Worm (Caenorhabditis elegans): ENCODE results near the gene abu-4.

abu-4 gene

ce11 chrV:2266958-2267357, 7.7 kb upstream of the abu-4 start, which contains the start of gene nhr-275:
Gene nhr-275, minus strand, starts transcription at chrV:2267058.
- no peak for TF ChIP-seq fos-1 (tag; optimal IDR thresholded peaks at IDR 0.05)
- no peak for TF ChIP-seq Y55F3AM.14 (GFP tag; optimal IDR thresholded peaks at IDR 0.05)
- TF ChIP-seq ztf-4 (tag; optimal IDR thresholded peaks at IDR 0.05): no peak
- no peak for TF ChIP-seq snpc-4 (tag; optimal IDR thresholded peaks at IDR 0.05)
- no peak for TF ChIP-seq lsy-2 (tag; optimal IDR thresholded peaks at IDR 0.05)
- TF ChIP-seq unc-55 (GFP tag; optimal IDR thresholded peaks at IDR 0.05): no peak
- TF ChIP-seq mdl-1 (tag; optimal IDR thresholded peaks at IDR 0.05): no peak
- no peak for TF ChIP-seq R02D3.7 (tag; optimal IDR thresholded peaks at IDR 0.05)

- no peak for TF ChIP-seq nhr-237 (tag; optimal IDR thresholded peaks at IDR 0.05)
- no peak for TF ChIP-seq nhr-25 (tag; optimal IDR thresholded peaks at IDR 0.05)
- TF ChIP-seq sma-9 (GFP tag; optimal IDR thresholded peaks at IDR 0.05): no peak
- no peak for TF ChIP-seq sma-9 (tag; optimal IDR thresholded peaks at IDR 0.05)
These were observed 2.9 kb upstream of the abu-4 start, which contains the start of gene Y5H2A.1 for ce11 chrV:2271750-2272149. Gene Y5H2A.1, minus strand, starts transcription at chrV:2271850.

- TF ChIP-seq nhr-10 (tag; optimal IDR thresholded peaks at IDR 0.05) (no peak), nhr-129 (tag; optimal IDR thresholded peaks at IDR 0.05) (no peak), ama-1 (optimal IDR thresholded peaks at IDR 0.05) (no peak), sma-9 (GFP tag; optimal IDR thresholded peaks at IDR 0.05) (no peak), sma-9 (tag; optimal IDR thresholded peaks at IDR 0.05) (no peak), lin-39 (tag; optimal IDR thresholded peaks at IDR 0.05) (no peak), ztf-11 (tag; optimal IDR thresholded peaks at IDR 0.05) (no peak), sma-3 (GFP tag; optimal IDR thresholded peaks at IDR 0.05) (no peak), ceh-82 (tag; optimal IDR thresholded peaks at IDR 0.05) (no peak), nhr-237 (tag; optimal IDR thresholded peaks at IDR 0.05) (no peak), peb-1 (tag; optimal IDR thresholded peaks at IDR 0.05) (no peak), F13H6.1 (tag; optimal IDR thresholded peaks at IDR 0.05) (no peak), zag-1 (tag; optimal IDR thresholded peaks at IDR 0.05) (no peak)
These were observed 2.6 kb downstream of the abu-4 start for ce11 chrV:2277260-2277659.

ce11 chrV:2278052-2278451, 3.4 kb downstream of the abu-4 start, which contains the start of gene nhr-59:
Gene nhr-59, minus strand, starts transcription at chrV:2278265.
- TF ChIP-seq sem-4 (tag; optimal IDR thresholded peaks at IDR 0.05) (no peak), ceh-16 (tag; optimal IDR thresholded peaks at IDR 0.05) (no peak), ztf-4 (tag; optimal IDR thresholded peaks at IDR 0.05) (no peak), zag-1 (tag; optimal IDR thresholded peaks at IDR 0.05) (no peak), nhr-129 (tag; optimal IDR thresholded peaks at IDR 0.05) (peak; percentile 13), ama-1 (optimal IDR thresholded peaks at IDR 0.05) (no peak), fos-1 (tag; optimal IDR thresholded peaks at IDR 0.05) (no peak)

ce11 chrV:2278543-2278942, 3.9 kb downstream of the abu-4 start, which contains the start of gene fbxa-137:
Gene fbxa-137, plus strand, starts transcription at chrV:2278816.
- no peak for TF ChIP-seq ZK546.5 (tag; optimal IDR thresholded peaks at IDR 0.05)
- no peak for TF ChIP-seq ztf-1 (GFP tag; conservative IDR thresholded peaks at IDR 0.05)
- peak; percentile 21 for TF ChIP-seq C34F6.9 (tag; optimal IDR thresholded peaks at IDR 0.05)
- TF ChIP-seq unc-55 (GFP tag; optimal IDR thresholded peaks at IDR 0.05): peak; percentile 62

- peak; percentile 60 for TF ChIP-seq C34F6.9 (tag; optimal IDR thresholded peaks at IDR 0.05)
- no peak for TF ChIP-seq nhr-6 (tag; optimal IDR thresholded peaks at IDR 0.05)
- TF ChIP-seq peb-1 (tag; optimal IDR thresholded peaks at IDR 0.05): no peak
- peak; percentile 15 for TF ChIP-seq nhr-25 (tag; optimal IDR thresholded peaks at IDR 0.05)
- TF ChIP-seq mab-5 (tag; optimal IDR thresholded peaks at IDR 0.05): no peak
- TF ChIP-seq Y55F3AM.14 (GFP tag; optimal IDR thresholded peaks at IDR 0.05): no peak
- TF ChIP-seq ceh-82 (tag; optimal IDR thresholded peaks at IDR 0.05): no peak
- no peak for TF ChIP-seq egl-27 (tag; optimal IDR thresholded peaks at IDR 0.05)
- no peak for TF ChIP-seq lin-11 (tag; optimal IDR thresholded peaks at IDR 0.05)
- no peak for TF ChIP-seq nhr-12 (tag; optimal IDR thresholded peaks at IDR 0.05)
- TF ChIP-seq ztf-4 (tag; optimal IDR thresholded peaks at IDR 0.05): no peak
- peak; percentile 13 for TF ChIP-seq gmeb-1 (tag; optimal IDR thresholded peaks at IDR 0.05)
- TF ChIP-seq sma-9 (GFP tag; optimal IDR thresholded peaks at IDR 0.05): peak; percentile 45
- TF ChIP-seq sma-9 (tag; optimal IDR thresholded peaks at IDR 0.05): no peak
- TF ChIP-seq nhr-77 (tag; optimal IDR thresholded peaks at IDR 0.05): no peak
- TF ChIP-seq aly-2 (tag; optimal IDR thresholded peaks at IDR 0.05): no peak
- no peak for TF ChIP-seq ceh-16 (tag; optimal IDR thresholded peaks at IDR 0.05)
- no peak for TF ChIP-seq snpc-4 (tag; optimal IDR thresholded peaks at IDR 0.05)
- TF ChIP-seq unc-55 (GFP tag; optimal IDR thresholded peaks at IDR 0.05): peak; percentile 29
- no peak for TF ChIP-seq ztf-11 (tag; optimal IDR thresholded peaks at IDR 0.05)
- TF ChIP-seq crh-2 (tag; optimal IDR thresholded peaks at IDR 0.05): peak; percentile 17
- no peak for TF ChIP-seq elt-3 (tag; optimal IDR thresholded peaks at IDR 0.05)
- TF ChIP-seq ama-1 (optimal IDR thresholded peaks at IDR 0.05): no peak
- TF ChIP-seq elt-1 (tag; optimal IDR thresholded peaks at IDR 0.05): no peak
- no peak for TF ChIP-seq unc-62 (GFP tag; optimal IDR thresholded peaks at IDR 0.05)
- no peak for TF ChIP-seq alr-1 (tag; optimal IDR thresholded peaks at IDR 0.05)
- no peak for TF ChIP-seq mdl-1 (tag; optimal IDR thresholded peaks at IDR 0.05)
- TF ChIP-seq F13H6.1 (tag; optimal IDR thresholded peaks at IDR 0.05): peak; percentile 15
- no peak for TF ChIP-seq sem-4 (tag; optimal IDR thresholded peaks at IDR 0.05)
- TF ChIP-seq nhr-23 (tag; optimal IDR thresholded peaks at IDR 0.05): no peak
- TF ChIP-seq mbf-1 (tag; optimal IDR thresholded peaks at IDR 0.05): no peak
- TF ChIP-seq ztf-1 (GFP tag; conservative IDR thresholded peaks at IDR 0.05): no peak
- TF ChIP-seq lsy-2 (tag; optimal IDR thresholded peaks at IDR 0.05): peak in 1 of 2 experiments; percentile 54
These were observed 6.9 kb downstream of the abu-4 start, which contains the start of gene nhr-228 for ce11 chrV:2281499-2281898. Gene nhr-228, plus strand, starts transcription at chrV:2281759.
